Worm (Caenorhabditis elegans) whole organism, L3 larva: ENCODE results near the gene Y51B9A.8.

Experiments
- ZK546.5 ChIP-seq: sonication (generic microtip); optimal IDR thresholded peaks from 2 replicates; lab custom pipeline; 2017; ENCODE audit warnings: missing biosample characterization, missing genetic modification characterization
- aly-2 ChIP-seq: fragments of 150-350 bp; optimal IDR thresholded peaks from 2 replicates; lab custom pipeline; 2014; ENCODE audit warnings: missing biosample characterization, missing genetic modification characterization
- ama-1 ChIP-seq: fragments of 150-350 bp; optimal IDR thresholded peaks from 2 replicates; lab custom pipeline; 2018
- ceh-16 ChIP-seq: sonication (generic microtip); optimal IDR thresholded peaks from 2 replicates; lab custom pipeline; 2017; ENCODE audit warnings: missing biosample characterization, missing genetic modification characterization
- ceh-28 ChIP-seq: fragments of 150-350 bp; optimal IDR thresholded peaks from 2 replicates; lab custom pipeline; 2014; ENCODE audit warnings: missing biosample characterization, missing genetic modification reagents, missing genetic modification characterization
- ceh-82 ChIP-seq: fragments of 150-350 bp; optimal IDR thresholded peaks from 2 replicates; lab custom pipeline; 2014; ENCODE audit warnings: missing biosample characterization, missing genetic modification characterization
- daf-12 ChIP-seq: fragments of 150-350 bp; optimal IDR thresholded peaks from 2 replicates; lab custom pipeline; 2014; ENCODE audit warnings: missing biosample characterization, missing genetic modification reagents, missing genetic modification characterization
- elt-1 ChIP-seq: fragments of 150-350 bp; optimal IDR thresholded peaks from 2 replicates; lab custom pipeline; 2014; ENCODE audit warnings: missing biosample characterization, missing genetic modification characterization
- elt-2 ChIP-seq: sonication (generic microtip); optimal IDR thresholded peaks from 2 replicates; lab custom pipeline; 2016; ENCODE audit warnings: missing genetic modification reagents, mild to moderate bottlenecking, missing genetic modification characterization, missing compliant biosample characterization
- elt-3 ChIP-seq, 3 experiments: fragments of 150-350 bp in 1 of 3; sonication (generic microtip) in 2 of 3; optimal IDR thresholded peaks; 2 replicates in 2 of 3; 4 replicates in 1 of 3; lab custom pipeline; 2014 to 2017; ENCODE audit warnings: missing biosample characterization in 3 of 3, missing genetic modification characterization in 3 of 3
- eor-1 ChIP-seq, 2 experiments: fragments of 150-350 bp; optimal IDR thresholded peaks; 2 replicates each; lab custom pipeline; 2014 to 2018; ENCODE audit warnings: missing biosample characterization in 2 of 2, missing genetic modification characterization in 2 of 2
- fkh-10 ChIP-seq: sonication (generic microtip); optimal IDR thresholded peaks from 2 replicates; lab custom pipeline; 2017; ENCODE audit warnings: missing biosample characterization, missing genetic modification reagents, missing genetic modification characterization
- fkh-2 ChIP-seq: fragments of 150-350 bp; optimal IDR thresholded peaks from 2 replicates; lab custom pipeline; 2014; ENCODE audit warnings: missing biosample characterization, missing genetic modification reagents, missing genetic modification characterization
- fos-1 ChIP-seq: fragments of 150-350 bp; optimal IDR thresholded peaks from 2 replicates; lab custom pipeline; 2014; ENCODE audit warnings: missing biosample characterization, missing genetic modification characterization
- hmg-11 ChIP-seq: sonication (generic microtip); optimal IDR thresholded peaks from 2 replicates; lab custom pipeline; 2016; ENCODE audit warnings: missing genetic modification characterization, missing compliant biosample characterization
- jun-1 ChIP-seq: fragments of 150-350 bp; optimal IDR thresholded peaks from 2 replicates; lab custom pipeline; 2014; ENCODE audit warnings: missing biosample characterization, missing genetic modification reagents, missing genetic modification characterization
- lin-15B ChIP-seq: fragments of 150-350 bp; optimal IDR thresholded peaks from 2 replicates; lab custom pipeline; 2014; ENCODE audit warnings: missing biosample characterization, missing genetic modification characterization
- lin-39 ChIP-seq: fragments of 150-350 bp; optimal IDR thresholded peaks from 2 replicates; lab custom pipeline; 2018; ENCODE audit warnings: missing biosample characterization, missing genetic modification reagents, missing genetic modification characterization
- lsy-12 ChIP-seq: sonication (generic microtip); optimal IDR thresholded peaks from 2 replicates; lab custom pipeline; 2016; ENCODE audit warnings: mild to moderate bottlenecking, missing genetic modification characterization, missing compliant biosample characterization
- mdl-1 ChIP-seq: fragments of 150-350 bp; optimal IDR thresholded peaks from 2 replicates; lab custom pipeline; 2014; ENCODE audit warnings: missing biosample characterization, missing genetic modification characterization
- mml-1 ChIP-seq: fragments of 150-350 bp; sonication (generic microtip); optimal IDR thresholded peaks from 3 replicates; lab custom pipeline; 2014; ENCODE audit warnings: missing biosample characterization, missing genetic modification characterization
- nfya-1 ChIP-seq: sonication (generic microtip); optimal IDR thresholded peaks from 2 replicates; lab custom pipeline; 2017; ENCODE audit warnings: missing genetic modification characterization, mild to moderate bottlenecking, missing compliant biosample characterization, antibody characterized with exemption, moderate library complexity; ENCODE audit not compliant: insufficient read depth
- nhr-12 ChIP-seq: fragments of 150-350 bp; optimal IDR thresholded peaks from 2 replicates; lab custom pipeline; 2014; ENCODE audit warnings: missing biosample characterization, missing genetic modification characterization
- nhr-23 ChIP-seq: fragments of 150-350 bp; optimal IDR thresholded peaks from 2 replicates; lab custom pipeline; 2014; ENCODE audit warnings: missing biosample characterization, missing genetic modification reagents, missing genetic modification characterization
- nhr-237 ChIP-seq: fragments of 150-350 bp; optimal IDR thresholded peaks from 2 replicates; lab custom pipeline; 2014; ENCODE audit warnings: missing biosample characterization, missing genetic modification characterization
- nhr-25 ChIP-seq: sonication (generic microtip); optimal IDR thresholded peaks from 2 replicates; lab custom pipeline; 2017; ENCODE audit warnings: missing biosample characterization, missing genetic modification characterization
- nhr-28 ChIP-seq: fragments of 150-350 bp; optimal IDR thresholded peaks from 2 replicates; lab custom pipeline; 2014; ENCODE audit warnings: missing biosample characterization, missing genetic modification characterization
- nhr-43 ChIP-seq: sonication (generic microtip); optimal IDR thresholded peaks from 2 replicates; lab custom pipeline; 2016; ENCODE audit warnings: mild to moderate bottlenecking, missing genetic modification characterization, missing compliant biosample characterization; ENCODE audit not compliant: poor library complexity, severe bottlenecking
- nhr-67 ChIP-seq: fragments of 150-350 bp; optimal IDR thresholded peaks from 2 replicates; lab custom pipeline; 2014; ENCODE audit warnings: missing biosample characterization, missing genetic modification characterization
- nhr-76 ChIP-seq: fragments of 150-350 bp; sonication (generic microtip); optimal IDR thresholded peaks from 5 replicates; lab custom pipeline; 2014; ENCODE audit warnings: missing biosample characterization, missing genetic modification characterization
- nhr-77 ChIP-seq: fragments of 150-350 bp; optimal IDR thresholded peaks from 2 replicates; lab custom pipeline; 2014; ENCODE audit warnings: missing biosample characterization, missing genetic modification characterization
- pqm-1 ChIP-seq: fragments of 150-350 bp; optimal IDR thresholded peaks from 2 replicates; lab custom pipeline; 2017; ENCODE audit warnings: missing biosample characterization, missing genetic modification characterization, inconsistent platforms
- sea-2 ChIP-seq: fragments of 150-350 bp; sonication (generic microtip); optimal IDR thresholded peaks from 4 replicates; lab custom pipeline; 2014; ENCODE audit warnings: missing biosample characterization, missing genetic modification reagents, missing genetic modification characterization
- snpc-4 ChIP-seq: fragments of 150-350 bp; optimal IDR thresholded peaks from 2 replicates; lab custom pipeline; 2014; ENCODE audit warnings: missing biosample characterization, missing genetic modification characterization
- tbx-2 ChIP-seq: sonication (generic microtip); optimal IDR thresholded peaks from 2 replicates; lab custom pipeline; 2016; ENCODE audit warnings: mild to moderate bottlenecking, missing genetic modification characterization, missing compliant biosample characterization
- unc-39 ChIP-seq: sonication (generic microtip); optimal IDR thresholded peaks from 4 replicates; lab custom pipeline; 2017; ENCODE audit warnings: missing biosample characterization, missing genetic modification characterization
- unc-62 ChIP-seq: fragments of 150-350 bp; sonication (generic microtip); optimal IDR thresholded peaks from 4 replicates; lab custom pipeline; 2014; ENCODE audit warnings: missing biosample characterization, missing genetic modification reagents, missing genetic modification characterization
- ztf-11 ChIP-seq: fragments of 150-350 bp; optimal IDR thresholded peaks from 2 replicates; lab custom pipeline; 2014; ENCODE audit warnings: missing biosample characterization, missing genetic modification characterization
- ztf-4 ChIP-seq: fragments of 150-350 bp; optimal IDR thresholded peaks from 2 replicates; lab custom pipeline; 2014; ENCODE audit warnings: missing biosample characterization, missing genetic modification characterization

Y51B9A.8 gene

ce11 chrII:9407469-9407868, 8.8 kb downstream of the Y51B9A.8 start, which contains the start of gene arrd-2:
Gene arrd-2 (plus strand): TSS chrII:9407769.
- TF ChIP-seq unc-62 (GFP tag; lab: Kevin White, UChicago) (no peak), jun-1 (tag; lab: Kevin White, UChicago) (no peak), aly-2 (no peak), eor-1 (tag; optimal IDR thresholded peaks at IDR 0.05; lab: Kevin White, UChicago) (no peak), mdl-1 (tag; lab: Kevin White, UChicago) (no peak), ceh-16 (tag; lab: Kevin White, UChicago) (no peak), nhr-43 (no peak), ztf-11 (tag; lab: Kevin White, UChicago) (no peak), fos-1 (tag; lab: Kevin White, UChicago) (no peak), lsy-12 (tag; lab: Kevin White, UChicago) (no peak), nhr-23 (tag; lab: Kevin White, UChicago) (no peak), hmg-11 (tag; lab: Kevin White, UChicago) (no peak), mml-1 (tag; lab: Kevin White, UChicago) (no peak), ztf-4 (no peak), lin-39 (tag; lab: Kevin White, UChicago) (no peak), snpc-4 (tag; lab: Kevin White, UChicago) (no peak), daf-12 (tag; lab: Kevin White, UChicago) (no peak)
- TF ChIP-seq, all 47 proteins: peak for 0

- TF ChIP-seq snpc-4 (tag; lab: Kevin White, UChicago) (no peak), ztf-4 (no peak), ceh-82 (tag; lab: Kevin White, UChicago) (no peak), nhr-76 (tag; lab: Kevin White, UChicago) (no peak), hmg-11 (tag; lab: Kevin White, UChicago) (no peak), eor-1 (tag; optimal IDR thresholded peaks at IDR 0.05; lab: Kevin White, UChicago) (no peak), nhr-23 (tag; lab: Kevin White, UChicago) (no peak), nhr-67 (tag; lab: Kevin White, UChicago) (no peak), mml-1 (tag; lab: Kevin White, UChicago) (no peak), pqm-1 (tag; lab: Kevin White, UChicago) (no peak), nhr-77 (tag; lab: Kevin White, UChicago) (no peak), elt-3 (tag; optimal IDR thresholded peaks at IDR 0.05; lab: Kevin White, UChicago) (no peak), ztf-11 (tag; lab: Kevin White, UChicago) (no peak), nhr-28 (no peak), ZK546.5 (tag; lab: Kevin White, UChicago) (no peak), aly-2 (no peak), nhr-12 (no peak)
These were observed 12.8 kb downstream of the Y51B9A.8 start, which contains the start of gene M176.9 for ce11 chrII:9411497-9411896. Gene M176.9 (minus strand): TSS chrII:9411597.

ce11 chrII:9412086-9412608, 13.5 kb downstream of the Y51B9A.8 start, which contains the start of gene arrd-3:
Gene arrd-3 (plus strand): TSS chrII:9412558.
- TF ChIP-seq fkh-10 (GFP tag; lab: Kevin White, UChicago) (no peak), nfya-1 (tag; lab: Kevin White, UChicago) (no peak), elt-2 (tag; lab: Kevin White, UChicago) (peak; percentile 73), nhr-237 (tag; lab: Kevin White, UChicago) (no peak), snpc-4 (tag; lab: Kevin White, UChicago) (no peak), pqm-1 (tag; lab: Kevin White, UChicago) (peak; percentile 87)

- TF ChIP-seq mdl-1 (tag; lab: Kevin White, UChicago) (no peak), unc-39 (no peak), ZK546.5 (tag; lab: Kevin White, UChicago) (no peak), nhr-25 (tag; lab: Kevin White, UChicago) (no peak), tbx-2 (tag; lab: Kevin White, UChicago) (no peak), nhr-43 (peak; percentile 40), elt-1 (tag; lab: Kevin White, UChicago) (no peak), nhr-77 (tag; lab: Kevin White, UChicago) (no peak), nhr-67 (tag; lab: Kevin White, UChicago) (no peak), snpc-4 (tag; lab: Kevin White, UChicago) (peak; percentile 64), nhr-237 (tag; lab: Kevin White, UChicago) (no peak), lsy-12 (tag; lab: Kevin White, UChicago) (no peak), fkh-2 (no peak), lin-15B (tag; lab: Kevin White, UChicago) (peak; percentile 55), nhr-76 (tag; lab: Kevin White, UChicago) (no peak), lin-39 (tag; lab: Kevin White, UChicago) (peak; percentile 55), ceh-28 (no peak), nfya-1 (tag; lab: Kevin White, UChicago) (no peak), hmg-11 (tag; lab: Kevin White, UChicago) (no peak), fkh-10 (GFP tag; lab: Kevin White, UChicago) (no peak), ama-1 (no peak), fos-1 (tag; lab: Kevin White, UChicago) (no peak), sea-2 (GFP tag; lab: Kevin White, UChicago) (no peak), elt-3 (tag; optimal IDR thresholded peaks at IDR 0.05; lab: Kevin White, UChicago) (no peak), ceh-82 (tag; lab: Kevin White, UChicago) (no peak), elt-2 (tag; lab: Kevin White, UChicago) (peak; percentile 54), ztf-11 (tag; lab: Kevin White, UChicago) (no peak), nhr-23 (tag; lab: Kevin White, UChicago) (peak; percentile 32), pqm-1 (tag; lab: Kevin White, UChicago) (peak; percentile 0), ceh-16 (tag; lab: Kevin White, UChicago) (no peak), eor-1 (tag; optimal IDR thresholded peaks at IDR 0.05; lab: Kevin White, UChicago) (no peak), daf-12 (tag; lab: Kevin White, UChicago) (no peak)
These were observed 18.0 kb downstream of the Y51B9A.8 start, which contains the start of the genes gss-1 and chch-3 for ce11 chrII:9416381-9417276. Gene gss-1 (minus strand): TSS chrII:9416431. Gene chch-3 (plus strand): TSS chrII:9417013.
